Worm (Caenorhabditis elegans) whole organism, late embryonic: ENCODE data around the gene aakg-4.

Experiments used
- C08G9.2 ChIP-seq: sonication (generic microtip); optimal IDR thresholded peaks from 2 replicates; lab custom pipeline; 2016; ENCODE audit warnings: mild to moderate bottlenecking, missing genetic modification characterization, moderate library complexity, missing compliant biosample characterization
- K02D7.2 ChIP-seq: sonication (generic microtip); optimal IDR thresholded peaks from 2 replicates; lab custom pipeline; 2017; ENCODE audit warnings: mild to moderate bottlenecking, missing genetic modification characterization, missing compliant biosample characterization
- K09A11.1 ChIP-seq: sonication (generic microtip); optimal IDR thresholded peaks from 2 replicates; lab custom pipeline; 2017; ENCODE audit warnings: antibody characterized with exemption, mild to moderate bottlenecking, missing genetic modification characterization, missing compliant biosample characterization; ENCODE audit not compliant: insufficient read depth
- T23F11.4 ChIP-seq: fragments of 200-800 bp; sonication (Bioruptor generic); optimal IDR thresholded peaks from 2 replicates; lab custom pipeline; 2018; ENCODE audit warnings: mild to moderate bottlenecking, missing genetic modification characterization, missing compliant biosample characterization
- ahr-1 ChIP-seq: sonication (generic microtip); optimal IDR thresholded peaks from 2 replicates; lab custom pipeline; 2016; ENCODE audit warnings: missing genetic modification characterization, missing compliant biosample characterization
- ceh-19 ChIP-seq: fragments of 200-800 bp; sonication (Bioruptor generic); optimal IDR thresholded peaks from 2 replicates; lab custom pipeline; 2018; ENCODE audit warnings: mild to moderate bottlenecking, missing genetic modification characterization, missing compliant biosample characterization
- ceh-2 ChIP-seq: sonication (generic microtip); optimal IDR thresholded peaks from 2 replicates; lab custom pipeline; 2016; ENCODE audit warnings: missing genotype, missing genetic modification characterization, missing compliant biosample characterization
- ceh-48 ChIP-seq: sonication (generic microtip); optimal IDR thresholded peaks from 2 replicates; lab custom pipeline; 2016; ENCODE audit warnings: missing genetic modification characterization, inconsistent platforms, missing compliant biosample characterization
- ceh-6 ChIP-seq: fragments of 200-800 bp; sonication (Bioruptor generic); optimal IDR thresholded peaks from 2 replicates; lab custom pipeline; 2018; ENCODE audit warnings: mild to moderate bottlenecking, missing genetic modification characterization, missing compliant biosample characterization
- dmd-4 ChIP-seq: sonication (generic microtip); optimal IDR thresholded peaks from 2 replicates; lab custom pipeline; 2016; ENCODE audit warnings: borderline replicate concordance, missing genetic modification characterization, missing compliant biosample characterization
- elt-2 ChIP-seq: sonication (generic microtip); optimal IDR thresholded peaks from 2 replicates; lab custom pipeline; 2016; ENCODE audit warnings: missing genetic modification reagents, missing genetic modification characterization, missing compliant biosample characterization
- fax-1 ChIP-seq: sonication (generic microtip); optimal IDR thresholded peaks from 2 replicates; lab custom pipeline; 2016; ENCODE audit warnings: missing genotype, missing genetic modification characterization, missing compliant biosample characterization
- fkh-10 ChIP-seq: fragments of 150-350 bp; optimal IDR thresholded peaks from 2 replicates; lab custom pipeline; 2014; ENCODE audit warnings: missing biosample characterization, missing genetic modification reagents, missing genetic modification characterization
- fkh-6 ChIP-seq: sonication (generic microtip); optimal IDR thresholded peaks from 2 replicates; lab custom pipeline; 2016; ENCODE audit warnings: missing genetic modification characterization, missing compliant biosample characterization
- hlh-30 ChIP-seq: sonication (generic microtip); optimal IDR thresholded peaks from 2 replicates; lab custom pipeline; 2017; ENCODE audit warnings: antibody characterized with exemption, missing genetic modification characterization, missing compliant biosample characterization; ENCODE audit not compliant: insufficient read depth
- hlh-6 ChIP-seq: sonication (generic microtip); optimal IDR thresholded peaks from 2 replicates; lab custom pipeline; 2016; ENCODE audit warnings: missing genotype, missing genetic modification characterization, missing compliant biosample characterization
- lin-11 ChIP-seq: fragments of 200-800 bp; sonication (Bioruptor generic); optimal IDR thresholded peaks from 2 replicates; lab custom pipeline; 2018; ENCODE audit warnings: mild to moderate bottlenecking, missing genetic modification characterization, missing compliant biosample characterization
- madf-2 ChIP-seq: sonication (generic microtip); optimal IDR thresholded peaks from 2 replicates; lab custom pipeline; 2017; ENCODE audit warnings: missing genetic modification characterization, missing compliant biosample characterization
- mec-3 ChIP-seq: sonication (generic microtip); optimal IDR thresholded peaks from 2 replicates; lab custom pipeline; 2016; ENCODE audit warnings: borderline replicate concordance, missing genetic modification characterization, missing compliant biosample characterization
- nfya-1 ChIP-seq: sonication (generic microtip); optimal IDR thresholded peaks from 2 replicates; lab custom pipeline; 2017; ENCODE audit warnings: missing genetic modification characterization, mild to moderate bottlenecking, missing compliant biosample characterization, antibody characterized with exemption, moderate library complexity
- nhr-11 ChIP-seq: fragments of 150-350 bp; optimal IDR thresholded peaks from 2 replicates; lab custom pipeline; 2014; ENCODE audit warnings: missing biosample characterization, missing genetic modification characterization
- nhr-232 ChIP-seq: sonication (generic microtip); optimal IDR thresholded peaks from 2 replicates; lab custom pipeline; 2016; ENCODE audit warnings: missing genetic modification characterization, missing compliant biosample characterization
- pax-1 ChIP-seq: fragments of 150-350 bp; optimal IDR thresholded peaks from 2 replicates; lab custom pipeline; 2014; ENCODE audit warnings: missing biosample characterization, missing genetic modification characterization
- pha-4 ChIP-seq: fragments of 150-350 bp; optimal IDR thresholded peaks from 2 replicates; lab custom pipeline; 2018; ENCODE audit warnings: missing biosample characterization, missing genetic modification reagents, missing genetic modification characterization
- pqm-1 ChIP-seq: sonication (generic microtip); optimal IDR thresholded peaks from 2 replicates; lab custom pipeline; 2016; ENCODE audit warnings: missing genetic modification characterization, missing compliant biosample characterization
- pros-1 ChIP-seq: fragments of 150-350 bp; optimal IDR thresholded peaks from 2 replicates; lab custom pipeline; 2014; ENCODE audit warnings: missing biosample characterization, missing genetic modification reagents, missing genetic modification characterization
- ref-2 ChIP-seq: sonication (generic microtip); optimal IDR thresholded peaks from 2 replicates; lab custom pipeline; 2016; ENCODE audit warnings: missing genetic modification characterization, missing compliant biosample characterization
- rnt-1 ChIP-seq: sonication (generic microtip); optimal IDR thresholded peaks from 2 replicates; lab custom pipeline; 2016; ENCODE audit warnings: missing genetic modification characterization, missing compliant biosample characterization
- sdc-2 ChIP-seq: sonication (generic microtip); optimal IDR thresholded peaks from 2 replicates; lab custom pipeline; 2016; ENCODE audit warnings: missing genotype, missing genetic modification characterization, missing compliant biosample characterization
- tbx-2 ChIP-seq: sonication (generic microtip); optimal IDR thresholded peaks from 2 replicates; lab custom pipeline; 2016; ENCODE audit warnings: missing genetic modification characterization, missing compliant biosample characterization
- ttx-3 ChIP-seq: sonication (generic microtip); optimal IDR thresholded peaks from 2 replicates; lab custom pipeline; 2016; ENCODE audit warnings: missing genetic modification reagents, missing genetic modification characterization, missing compliant biosample characterization
- unc-3 ChIP-seq, 2 experiments: fragments of 200-800 bp in 1 of 2; sonication (Bioruptor generic) in 1 of 2; sonication (generic microtip) in 1 of 2; conservative IDR thresholded peaks in 1 of 2; optimal IDR thresholded peaks in 1 of 2; 2 replicates each; pipeline versions ENCODE4 v1.3.6 to Lab custom; 2016 to 2022; ENCODE audit warnings: missing compliant biosample characterization in 2 of 2, missing genetic modification characterization in 2 of 2, missing genetic modification reagents in 1 of 2
- unc-42 ChIP-seq: sonication (generic microtip); optimal IDR thresholded peaks from 2 replicates; lab custom pipeline; 2016; ENCODE audit warnings: missing genotype, missing genetic modification characterization, missing compliant biosample characterization
- zip-5 ChIP-seq: sonication (generic microtip); optimal IDR thresholded peaks from 2 replicates; lab custom pipeline; 2016; ENCODE audit warnings: missing genetic modification characterization, missing compliant biosample characterization

The aakg-4 gene

DNA sequence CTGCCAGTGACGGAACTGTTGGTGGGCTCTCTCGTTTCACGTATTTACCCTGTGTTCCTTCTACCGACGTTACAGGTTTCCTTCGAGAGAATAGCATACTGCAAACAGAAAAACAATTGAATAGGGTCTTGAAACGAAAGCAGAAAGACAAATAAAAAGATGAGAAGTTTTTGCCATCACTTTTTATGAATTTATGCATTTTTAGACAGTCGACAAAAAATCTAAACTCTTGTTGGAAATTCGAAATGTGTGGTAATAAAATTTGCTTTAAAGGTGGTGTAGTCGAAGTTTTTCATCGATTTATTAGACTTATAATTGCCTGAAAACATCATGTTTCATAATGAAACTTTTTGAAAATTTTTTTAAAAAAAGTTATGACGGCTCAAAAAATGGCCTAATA, 32.0 kb downstream of the aakg-4 start, which contains the start of gene sav-1:
Gene sav-1, minus strand, starts transcription at position 101 of the 400 bp plus-strand sequence.
- TF ChIP-seq fkh-6 (tag; lab: Kevin White, UChicago) (no peak), nhr-232 (tag; lab: Kevin White, UChicago) (no peak), sdc-2 (tag; lab: Kevin White, UChicago) (no peak), ahr-1 (tag; lab: Kevin White, UChicago) (no peak), tbx-2 (tag; lab: Kevin White, UChicago) (no peak), nhr-11 (no peak), lin-11 (no peak), fax-1 (no peak), K02D7.2 (no peak), hlh-30 (tag; lab: Kevin White, UChicago) (no peak), ceh-48 (tag; lab: Kevin White, UChicago) (no peak), pros-1 (tag; lab: Kevin White, UChicago) (no peak), zip-5 (tag; lab: Kevin White, UChicago) (no peak), hlh-6 (tag; lab: Kevin White, UChicago) (no peak), ttx-3 (no peak), nfya-1 (tag; lab: Kevin White, UChicago) (no peak), pha-4 (tag; lab: Kevin White, UChicago) (no peak), pax-1 (no peak)

DNA sequence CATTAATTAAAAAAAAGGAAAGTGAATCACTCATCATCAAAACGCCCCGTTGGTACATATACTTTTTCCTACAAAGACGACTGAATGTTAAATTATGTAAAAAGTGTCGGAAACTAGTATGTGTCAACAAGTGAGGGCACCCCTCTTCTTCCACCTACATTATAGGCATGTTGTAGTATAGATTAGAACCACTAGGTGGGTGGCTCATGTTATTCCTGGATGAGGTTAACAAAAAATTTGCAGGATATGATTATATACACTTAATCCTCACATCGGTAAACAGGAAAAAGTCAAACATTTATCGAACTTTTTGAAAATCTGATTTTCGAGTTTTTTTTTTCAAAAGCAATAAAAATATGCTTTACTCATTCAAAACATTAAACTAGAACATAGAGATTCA, 43.1 kb downstream of the aakg-4 start:
- TF ChIP-seq ref-2 (tag; lab: Kevin White, UChicago): no peak
- no peak for TF ChIP-seq T23F11.4
- no peak for TF ChIP-seq pros-1 (tag; lab: Kevin White, UChicago)
- TF ChIP-seq pqm-1 (tag; lab: Kevin White, UChicago): no peak
- TF ChIP-seq ceh-19 (GFP tag; lab: Kevin White, UChicago): no peak

DNA sequence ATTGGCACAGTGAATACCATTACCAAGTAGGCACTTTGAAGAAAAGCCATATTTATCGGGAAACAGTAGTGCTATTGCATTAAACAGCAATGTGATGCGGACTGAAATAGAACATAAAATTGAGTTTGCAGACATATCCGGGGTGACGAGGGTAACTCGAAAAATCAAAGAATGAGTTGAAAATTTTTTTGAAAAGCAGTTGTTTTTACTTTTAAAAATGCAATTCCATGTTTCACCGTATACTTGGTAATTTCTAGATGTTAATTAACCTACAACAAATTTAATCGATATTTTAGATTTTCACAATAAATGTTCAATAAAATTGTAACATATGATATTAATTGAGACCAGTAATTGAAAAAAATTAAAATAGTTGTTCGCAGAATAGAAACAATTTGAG, 44.9 kb downstream of the aakg-4 start, which contains the start of gene AH9.4:
Gene AH9.4, minus strand, starts transcription at position 101 of the 400 bp plus-strand sequence.
- TF ChIP-seq madf-2 (tag; lab: Kevin White, UChicago) (no peak), ceh-2 (tag; lab: Kevin White, UChicago) (no peak), zip-5 (tag; lab: Kevin White, UChicago) (no peak), C08G9.2 (tag; lab: Kevin White, UChicago) (no peak), elt-2 (tag; lab: Kevin White, UChicago) (no peak), mec-3 (tag; lab: Kevin White, UChicago) (no peak), fkh-10 (GFP tag; lab: Kevin White, UChicago) (no peak), K09A11.1 (tag; lab: Kevin White, UChicago) (no peak), ttx-3 (no peak), rnt-1 (tag; lab: Kevin White, UChicago) (no peak), ceh-19 (GFP tag; lab: Kevin White, UChicago) (no peak)

DNA sequence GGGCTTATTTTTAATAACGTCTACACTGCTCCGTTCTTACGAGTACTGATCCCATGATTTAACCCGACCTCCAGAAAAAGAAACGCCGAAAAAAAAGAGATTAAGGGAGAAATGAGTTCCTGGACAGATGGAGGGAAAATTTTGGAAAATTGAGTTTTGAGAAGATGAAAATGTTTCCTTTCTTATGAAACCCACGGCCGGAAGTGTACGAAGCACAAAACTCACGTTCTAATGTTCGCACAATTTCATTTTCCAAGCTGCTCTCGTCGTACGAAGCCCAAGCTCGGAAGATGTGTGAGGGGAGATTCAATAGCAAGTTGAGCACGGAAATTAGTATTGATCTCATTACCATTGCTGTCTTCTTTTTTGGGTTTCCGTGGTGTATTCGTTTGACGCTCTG, 47.7 kb downstream of the aakg-4 start:
- no peak for TF ChIP-seq T23F11.4
- peak; percentile 70 for TF ChIP-seq unc-42 (tag; lab: Kevin White, UChicago)

DNA sequence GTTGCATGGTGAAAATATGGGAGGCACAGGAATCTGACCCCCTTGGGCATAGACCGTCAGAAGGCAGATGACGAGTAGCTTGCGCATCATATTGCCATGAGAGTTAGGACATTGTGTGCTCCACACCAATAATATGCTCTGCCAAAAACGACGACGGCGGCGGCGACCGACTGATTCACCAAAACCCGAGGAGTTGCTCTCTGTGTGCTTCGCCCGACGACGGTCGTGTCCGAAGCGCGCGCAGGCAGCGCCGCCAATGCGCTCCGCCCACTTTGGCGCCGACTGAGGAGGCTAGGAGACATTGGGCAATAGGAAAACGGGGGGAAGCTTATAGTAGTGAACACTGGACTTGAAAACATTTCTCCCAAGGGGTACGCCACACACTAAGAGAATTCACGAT, 51.2 kb downstream of the aakg-4 start, which contains the start of gene AH9.6:
Gene AH9.6, minus strand, starts transcription at position 183 of the 400 bp plus-strand sequence.
- TF ChIP-seq K02D7.2 (no peak), ref-2 (tag; lab: Kevin White, UChicago) (no peak), ahr-1 (tag; lab: Kevin White, UChicago) (no peak), dmd-4 (no peak), ceh-6 (GFP tag; lab: Kevin White, UChicago) (no peak), unc-3 (GFP tag; conservative IDR thresholded peaks at IDR 0.05; lab: Robert Waterston, UW) (no peak), unc-3 (tag; optimal IDR thresholded peaks at IDR 0.05; lab: Kevin White, UChicago) (no peak), ttx-3 (no peak), fax-1 (no peak)
